Fruit fly (Drosophila melanogaster) whole organism, embryonic: ENCODE results near the gene CG6785.

ENCODE experiments used
- BEAF-32 ChIP-seq: fragments of 200-800 bp; sonication (Bioruptor generic); optimal IDR thresholded peaks from 3 replicates; lab custom pipeline; 2017; ENCODE audit warnings: missing biosample characterization, missing genetic modification characterization, mild to moderate bottlenecking, moderate library complexity, missing genetic modification reagents
- CG10321 ChIP-seq: fragments of 200-800 bp; sonication (Bioruptor generic); IDR thresholded peaks from 2 replicates; pipeline ENCODE4 v1.3.6; 2022; ENCODE audit warnings: missing biosample characterization, missing genetic modification characterization
- CG11723 ChIP-seq: fragments of 200-800 bp; sonication (Bioruptor generic); optimal IDR thresholded peaks from 2 replicates; lab custom pipeline; 2017; ENCODE audit warnings: missing biosample characterization, mild to moderate bottlenecking, missing genetic modification characterization
- CG12236 ChIP-seq: fragments of 200-800 bp; sonication (Bioruptor generic); optimal IDR thresholded peaks from 2 replicates; lab custom pipeline; 2016; ENCODE audit warnings: missing biosample characterization, missing genetic modification characterization
- CG13424 ChIP-seq: fragments of 200-800 bp; sonication (Bioruptor generic); optimal IDR thresholded peaks from 2 replicates; lab custom pipeline; 2019; ENCODE audit warnings: missing biosample characterization, mild to moderate bottlenecking, missing genetic modification characterization, moderate library complexity
- CG14667 ChIP-seq: fragments of 200-800 bp; sonication (Bioruptor generic); IDR thresholded peaks from 2 replicates; pipeline ENCODE4 v1.3.6; 2022; ENCODE audit warnings: missing biosample characterization, missing genetic modification characterization
- CG14710 ChIP-seq: fragments of 200-800 bp; sonication (Bioruptor generic); optimal IDR thresholded peaks from 3 replicates; lab custom pipeline; 2019; ENCODE audit warnings: missing biosample characterization, mild to moderate bottlenecking, missing genetic modification characterization, moderate library complexity
- CG15696 ChIP-seq: fragments of 200-800 bp; sonication (Bioruptor generic); optimal IDR thresholded peaks from 2 replicates; lab custom pipeline; 2019; ENCODE audit warnings: missing biosample characterization, mild to moderate bottlenecking, missing genetic modification characterization, moderate library complexity
- CG17328 ChIP-seq: fragments of 200-800 bp; sonication (Bioruptor generic); IDR thresholded peaks from 2 replicates; pipeline ENCODE4 v1.3.6; 2022; ENCODE audit warnings: missing biosample characterization, missing genetic modification characterization
- CG17359 ChIP-seq: fragments of 200-800 bp; sonication (Bioruptor generic); optimal IDR thresholded peaks from 3 replicates; lab custom pipeline; 2018; ENCODE audit warnings: missing biosample characterization, mild to moderate bottlenecking, missing genetic modification characterization, moderate library complexity
- CG2712 ChIP-seq: fragments of 200-800 bp; optimal IDR thresholded peaks from 3 replicates; lab custom pipeline; 2019; ENCODE audit warnings: missing biosample characterization, mild to moderate bottlenecking, missing genetic modification characterization, moderate library complexity
- CG2875 ChIP-seq: fragments of 200-800 bp; sonication (Bioruptor generic); optimal IDR thresholded peaks from 2 replicates; lab custom pipeline; 2017; ENCODE audit warnings: missing biosample characterization, mild to moderate bottlenecking, missing genetic modification characterization, missing genetic modification reagents
- CG3847 ChIP-seq: fragments of 200-800 bp; sonication (Bioruptor generic); IDR thresholded peaks from 2 replicates; pipeline ENCODE4 v1.3.6; 2022; ENCODE audit warnings: missing biosample characterization, missing genetic modification characterization
- CG6175 ChIP-seq: fragments of 200-800 bp; sonication (Bioruptor generic); IDR thresholded peaks from 3 replicates; pipeline ENCODE4 v1.3.6; 2022; ENCODE audit warnings: missing biosample characterization, missing genetic modification characterization
- CG6683 ChIP-seq: fragments of 200-800 bp; sonication (Bioruptor generic); optimal IDR thresholded peaks from 2 replicates; lab custom pipeline; 2017; ENCODE audit warnings: missing biosample characterization, mild to moderate bottlenecking, missing genetic modification characterization, missing genetic modification reagents
- CG7271 ChIP-seq: fragments of 200-800 bp; sonication (Bioruptor generic); optimal IDR thresholded peaks from 2 replicates; lab custom pipeline; 2018; ENCODE audit warnings: missing biosample characterization, mild to moderate bottlenecking, missing genetic modification characterization, moderate library complexity
- CG7928 ChIP-seq: fragments of 200-800 bp; sonication (Bioruptor generic); optimal IDR thresholded peaks from 2 replicates; lab custom pipeline; 2017; ENCODE audit warnings: missing biosample characterization, mild to moderate bottlenecking, missing genetic modification characterization
- CG8765 ChIP-seq: fragments of 200-800 bp; sonication (Bioruptor generic); IDR thresholded peaks from 2 replicates; pipeline ENCODE4 v1.3.6; 2022; ENCODE audit warnings: missing biosample characterization, missing genetic modification characterization
- CG9797 ChIP-seq: fragments of 200-800 bp; sonication (Bioruptor generic); optimal IDR thresholded peaks from 3 replicates; lab custom pipeline; 2018; ENCODE audit warnings: missing biosample characterization, mild to moderate bottlenecking, missing genetic modification characterization
- CTCF ChIP-seq: fragments of 200-800 bp; sonication (Bioruptor generic); optimal IDR thresholded peaks from 2 replicates; lab custom pipeline; 2017; ENCODE audit warnings: missing biosample characterization, mild to moderate bottlenecking, missing genetic modification characterization, moderate library complexity
- Deaf1 ChIP-seq: fragments of 200-800 bp; optimal IDR thresholded peaks from 3 replicates; lab custom pipeline; 2019; ENCODE audit warnings: missing biosample characterization, mild to moderate bottlenecking, missing genetic modification characterization, moderate library complexity
- Dll ChIP-seq: fragments of 200-800 bp; sonication (Bioruptor generic); IDR thresholded peaks from 4 replicates; pipeline ENCODE4 v1.3.6; 2022; ENCODE audit warnings: missing biosample characterization, missing genetic modification characterization; ENCODE audit not compliant: partially characterized antibody
- Dref ChIP-seq: fragments of 200-800 bp; sonication (Bioruptor generic); IDR thresholded peaks from 2 replicates; pipeline ENCODE4 v1.3.6; 2022; ENCODE audit warnings: missing biosample characterization, missing genetic modification characterization
- E2f2 ChIP-seq: fragments of 200-800 bp; sonication (Bioruptor generic); IDR thresholded peaks from 2 replicates; pipeline ENCODE4 v1.3.6; 2022; ENCODE audit warnings: missing biosample characterization, missing genetic modification characterization
- Hand ChIP-seq: fragments of 200-800 bp; sonication (Bioruptor generic); optimal IDR thresholded peaks from 2 replicates; lab custom pipeline; 2017; ENCODE audit warnings: mild to moderate bottlenecking, missing biosample characterization, missing genetic modification reagents, missing genetic modification characterization
- MESR4 ChIP-seq: fragments of 200-800 bp; sonication (Bioruptor generic); optimal IDR thresholded peaks from 2 replicates; lab custom pipeline; 2018; ENCODE audit warnings: missing biosample characterization, mild to moderate bottlenecking, missing genetic modification characterization, moderate library complexity
- MTF-1 ChIP-seq: fragments of 200-800 bp; sonication (Bioruptor generic); optimal IDR thresholded peaks from 2 replicates; lab custom pipeline; 2018; ENCODE audit warnings: missing biosample characterization, mild to moderate bottlenecking, missing genetic modification characterization, borderline replicate concordance
- Optix ChIP-seq: fragments of 200-800 bp; sonication (Bioruptor generic); IDR thresholded peaks from 3 replicates; pipeline ENCODE4 v1.3.6; 2022; ENCODE audit warnings: missing biosample characterization, missing genetic modification characterization
- PHDP ChIP-seq: fragments of 200-800 bp; sonication (Bioruptor generic); optimal IDR thresholded peaks from 3 replicates; lab custom pipeline; 2018; ENCODE audit warnings: missing biosample characterization, mild to moderate bottlenecking, missing genetic modification characterization, moderate library complexity
- Pdp1 ChIP-seq, 2 experiments: fragments of 200-800 bp; sonication (Bioruptor generic); optimal IDR thresholded peaks; 3 replicates each; lab custom pipeline; 2016; ENCODE audit warnings: missing biosample characterization in 2 of 2, missing genetic modification characterization in 2 of 2, mild to moderate bottlenecking in 1 of 2, moderate library complexity in 1 of 2
- Sox100B ChIP-seq: fragments of 200-800 bp; sonication (Bioruptor generic); optimal IDR thresholded peaks from 3 replicates; lab custom pipeline; 2018; ENCODE audit warnings: missing biosample characterization, mild to moderate bottlenecking, missing genetic modification characterization
- Ssrp ChIP-seq: fragments of 200-800 bp; sonication (Bioruptor generic); optimal IDR thresholded peaks from 2 replicates; lab custom pipeline; 2018; ENCODE audit warnings: missing biosample characterization, mild to moderate bottlenecking, missing genetic modification characterization, moderate library complexity
- az2 ChIP-seq: fragments of 200-800 bp; sonication (Bioruptor generic); optimal IDR thresholded peaks from 3 replicates; lab custom pipeline; 2016; ENCODE audit warnings: missing biosample characterization, missing genetic modification characterization
- btn ChIP-seq: fragments of 200-800 bp; sonication (Bioruptor generic); optimal IDR thresholded peaks from 2 replicates; lab custom pipeline; 2016; ENCODE audit warnings: missing biosample characterization, missing genetic modification characterization
- chif ChIP-seq, 2 experiments: fragments of 200-800 bp; sonication (Bioruptor generic); optimal IDR thresholded peaks; 3 replicates each; lab custom pipeline; 2016; ENCODE audit warnings: missing biosample characterization in 2 of 2, missing genetic modification characterization in 2 of 2
- gfzf ChIP-seq: fragments of 200-800 bp; sonication (Bioruptor generic); optimal IDR thresholded peaks from 2 replicates; lab custom pipeline; 2016; ENCODE audit warnings: missing biosample characterization, mild to moderate bottlenecking, missing genetic modification characterization, moderate library complexity
- gsb ChIP-seq: fragments of 200-800 bp; sonication (Bioruptor generic); IDR thresholded peaks from 2 replicates; pipeline ENCODE4 v1.3.6; 2022; ENCODE audit warnings: missing biosample characterization, missing genetic modification characterization
- kay ChIP-seq: fragments of 200-800 bp; sonication (Bioruptor generic); optimal IDR thresholded peaks from 2 replicates; lab custom pipeline; 2016; ENCODE audit warnings: missing biosample characterization, missing genetic modification characterization
- ken ChIP-seq: fragments of 200-800 bp; sonication (Bioruptor generic); IDR thresholded peaks from 3 replicates; pipeline ENCODE4 v1.3.6; 2022; ENCODE audit warnings: missing biosample characterization, missing genetic modification characterization
- knrl ChIP-seq: fragments of 200-800 bp; sonication (Bioruptor generic); IDR thresholded peaks from 3 replicates; pipeline ENCODE4 v1.3.6; 2022; ENCODE audit warnings: missing biosample characterization, missing genetic modification characterization; ENCODE audit not compliant: partially characterized antibody
- p53 ChIP-seq: fragments of 200-800 bp; sonication (Bioruptor generic); optimal IDR thresholded peaks from 2 replicates; lab custom pipeline; 2016; ENCODE audit warnings: missing biosample characterization, missing genetic modification characterization
- pfk ChIP-seq: fragments of 200-800 bp; sonication (Bioruptor generic); optimal IDR thresholded peaks from 2 replicates; lab custom pipeline; 2018; ENCODE audit warnings: missing biosample characterization, mild to moderate bottlenecking, missing genetic modification characterization, moderate library complexity
- pzg ChIP-seq: fragments of 200-800 bp; sonication (Bioruptor generic); optimal IDR thresholded peaks from 3 replicates; lab custom pipeline; 2018; ENCODE audit warnings: missing biosample characterization, mild to moderate bottlenecking, missing genetic modification characterization, moderate library complexity
- salm ChIP-seq: fragments of 200-800 bp; sonication (Bioruptor generic); optimal IDR thresholded peaks from 2 replicates; lab custom pipeline; 2018; ENCODE audit warnings: missing biosample characterization, mild to moderate bottlenecking, missing genetic modification characterization
- sc ChIP-seq, 3 experiments: fragments of >200 bp in 2 of 3; fragments of 200-800 bp in 1 of 3; sonication (Bioruptor generic) in 1 of 3; optimal IDR thresholded peaks; 2 replicates in 2 of 3; 3 replicates in 1 of 3; lab custom pipeline; 2017; ENCODE audit warnings: mild to moderate bottlenecking in 1 of 3, missing biosample characterization in 1 of 3, missing genetic modification characterization in 1 of 3, missing genetic modification reagents in 1 of 3
- sim ChIP-seq: fragments of 200-800 bp; sonication (Bioruptor generic); IDR thresholded peaks from 2 replicates; pipeline ENCODE4 v1.3.6; 2022; ENCODE audit warnings: missing biosample characterization, missing genetic modification characterization
- slp2 ChIP-seq: fragments of 200-800 bp; sonication (Bioruptor generic); optimal IDR thresholded peaks from 2 replicates; lab custom pipeline; 2016; ENCODE audit warnings: missing biosample characterization, missing genetic modification characterization
- sr ChIP-seq: fragments of 200-800 bp; sonication (Bioruptor generic); IDR thresholded peaks from 3 replicates; pipeline ENCODE4 v1.3.6; 2022; ENCODE audit warnings: missing biosample characterization, missing genetic modification characterization
- tna ChIP-seq: fragments of 200-800 bp; sonication (Bioruptor generic); IDR thresholded peaks from 2 replicates; pipeline ENCODE4 v1.3.6; 2022; ENCODE audit warnings: missing biosample characterization, missing genetic modification characterization; ENCODE audit not compliant: partially characterized antibody
- vvl ChIP-seq: fragments of 200-800 bp; sonication (Bioruptor generic); IDR thresholded peaks from 2 replicates; pipeline ENCODE4 v1.3.6; 2022; ENCODE audit warnings: missing biosample characterization, missing genetic modification characterization

Gene CG6785

DNA sequence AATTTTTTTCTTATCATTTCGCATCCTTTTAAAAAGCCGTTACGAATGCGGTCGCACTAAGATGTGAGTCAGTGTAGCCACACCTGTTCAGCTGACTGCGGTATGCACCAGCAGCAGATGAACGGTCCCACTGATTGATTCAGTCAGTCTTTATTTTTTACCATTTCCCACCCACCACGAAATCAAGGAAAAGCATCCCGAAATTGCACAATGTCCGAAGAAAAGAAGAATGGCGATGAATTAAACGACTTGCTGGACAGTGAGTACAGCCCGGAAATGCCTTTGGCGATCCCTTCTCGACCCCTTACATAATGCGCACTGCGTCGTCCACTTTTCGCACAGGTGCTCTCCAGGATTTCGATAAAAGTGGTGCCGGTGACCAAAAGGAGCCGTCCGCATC, 48.7 kb upstream of the CG6785 start (continued):
- TF ChIP-seq MESR4 (GFP tag; lab: Kevin White, UChicago) (peak; percentile 78), ken (no peak), pzg (peak; percentile 92), gsb (GFP tag; lab: Robert Waterston, UW) (no peak), p53 (GFP tag; lab: Kevin White, UChicago) (no peak), gfzf (peak; percentile 90), tna (GFP tag; lab: Robert Waterston, UW) (peak; percentile 47; the same call in 1 of the 2 replicates), sr (GFP tag; lab: Robert Waterston, UW) (peak; percentile 4; the same call in 1 of the 3 replicates), CG12236 (GFP tag; lab: Kevin White, UChicago) (no peak), Dref (GFP tag; lab: Robert Waterston, UW) (peak; percentile 43), PHDP (tag; lab: Kevin White, UChicago) (no peak), CG9797 (GFP tag; lab: Kevin White, UChicago) (peak; percentile 98), CG17359 (no peak), Pdp1 (GFP tag; optimal IDR thresholded peaks at IDR 0.05; lab: Kevin White, UChicago) (peak in 1 of 2 experiments; percentile 89), CG10321 (GFP tag; lab: Robert Waterston, UW) (no peak), Optix (GFP tag; lab: Robert Waterston, UW) (no peak), E2f2 (peak; percentile 77), kay (no peak), CG8765 (no peak), BEAF-32 (GFP tag; lab: Kevin White, UChicago) (peak; percentile 38), CG14710 (peak; percentile 100), CG14667 (GFP tag; lab: Robert Waterston, UW) (no peak), CG6683 (GFP tag; lab: Kevin White, UChicago) (no peak), sc (optimal IDR thresholded peaks at IDR 0.05; lab: Kevin White, UChicago) (no peak), sc (GFP tag; optimal IDR thresholded peaks at IDR 0.05; lab: Kevin White, UChicago) (no peak), CG13424 (no peak), CG3847 (GFP tag; lab: Robert Waterston, UW) (peak; percentile 58), CG11723 (GFP tag; lab: Kevin White, UChicago) (no peak), CG2875 (GFP tag; lab: Kevin White, UChicago) (no peak), Hand (GFP tag; lab: Kevin White, UChicago) (no peak), CTCF (GFP tag; lab: Kevin White, UChicago) (peak; percentile 21), Deaf1 (tag; lab: Kevin White, UChicago) (no peak), btn (GFP tag; lab: Kevin White, UChicago) (no peak), MTF-1 (no peak), CG2712 (tag; lab: Kevin White, UChicago) (peak; percentile 48), Ssrp (no peak), Dll (GFP tag; lab: Robert Waterston, UW) (no peak), vvl (GFP tag; lab: Robert Waterston, UW) (no peak), CG7928 (GFP tag; lab: Kevin White, UChicago) (no peak), az2 (GFP tag; lab: Kevin White, UChicago) (no peak), pfk (GFP tag; lab: Kevin White, UChicago) (no peak), chif (GFP tag; optimal IDR thresholded peaks at IDR 0.05; lab: Kevin White, UChicago) (no peak), CG15696 (no peak), CG7271 (tag; lab: Kevin White, UChicago) (no peak), CG6175 (GFP tag; lab: Robert Waterston, UW) (no peak), sim (no peak), CG17328 (no peak), salm (tag; lab: Kevin White, UChicago) (no peak), Sox100B (GFP tag; lab: Kevin White, UChicago) (no peak), slp2 (GFP tag; lab: Kevin White, UChicago) (no peak), knrl (GFP tag; lab: Robert Waterston, UW) (peak; percentile 24; the same call in 1 of the 3 replicates)
